Worm (Caenorhabditis elegans) whole organism, late embryonic: ENCODE results near the gene rps-13.

ENCODE experiments used
- C38D4.7 ChIP-seq: fragments of 200-800 bp; sonication (Bioruptor generic); optimal IDR thresholded peaks from 2 replicates; lab custom pipeline; 2018; ENCODE audit warnings: mild to moderate bottlenecking, missing genetic modification characterization, moderate library complexity, missing compliant biosample characterization
- K02D7.2 ChIP-seq: sonication (generic microtip); optimal IDR thresholded peaks from 2 replicates; lab custom pipeline; 2017; ENCODE audit warnings: mild to moderate bottlenecking, missing genetic modification characterization, missing compliant biosample characterization
- K09A11.1 ChIP-seq: sonication (generic microtip); optimal IDR thresholded peaks from 2 replicates; lab custom pipeline; 2017; ENCODE audit warnings: antibody characterized with exemption, mild to moderate bottlenecking, missing genetic modification characterization, missing compliant biosample characterization; ENCODE audit not compliant: insufficient read depth
- ahr-1 ChIP-seq: sonication (generic microtip); optimal IDR thresholded peaks from 2 replicates; lab custom pipeline; 2016; ENCODE audit warnings: missing genetic modification characterization, missing compliant biosample characterization
- ama-1 ChIP-seq: fragments of 150-350 bp; optimal IDR thresholded peaks from 2 replicates; lab custom pipeline; 2014
- ceh-14 ChIP-seq: sonication (generic microtip); optimal IDR thresholded peaks from 2 replicates; lab custom pipeline; 2016; ENCODE audit warnings: missing genotype, missing genetic modification characterization, missing compliant biosample characterization
- ceh-18 ChIP-seq: sonication (generic microtip); optimal IDR thresholded peaks from 2 replicates; lab custom pipeline; 2016; ENCODE audit warnings: missing genetic modification characterization, missing compliant biosample characterization
- ceh-24 ChIP-seq: sonication (generic microtip); optimal IDR thresholded peaks from 2 replicates; lab custom pipeline; 2016; ENCODE audit warnings: mild to moderate bottlenecking, missing genetic modification characterization, missing compliant biosample characterization
- ceh-30 ChIP-seq: fragments of 150-350 bp; optimal IDR thresholded peaks from 2 replicates; lab custom pipeline; 2014; ENCODE audit warnings: missing biosample characterization, missing genetic modification characterization
- ceh-45 ChIP-seq: fragments of 200-800 bp; sonication (Bioruptor generic); IDR thresholded peaks from 2 replicates; pipeline ENCODE4 v1.3.6; 2022; ENCODE audit warnings: missing genetic modification reagents, missing genetic modification characterization, missing compliant biosample characterization
- ceh-9 ChIP-seq: sonication (generic microtip); optimal IDR thresholded peaks from 2 replicates; lab custom pipeline; 2016; ENCODE audit warnings: mild to moderate bottlenecking, missing genetic modification characterization, inconsistent platforms, missing compliant biosample characterization
- dmd-4 ChIP-seq: sonication (generic microtip); optimal IDR thresholded peaks from 2 replicates; lab custom pipeline; 2016; ENCODE audit warnings: borderline replicate concordance, missing genetic modification characterization, missing compliant biosample characterization
- elt-2 ChIP-seq: sonication (generic microtip); optimal IDR thresholded peaks from 2 replicates; lab custom pipeline; 2016; ENCODE audit warnings: missing genetic modification reagents, missing genetic modification characterization, missing compliant biosample characterization
- ets-4 ChIP-seq: sonication (generic microtip); optimal IDR thresholded peaks from 2 replicates; lab custom pipeline; 2016; ENCODE audit warnings: missing genetic modification characterization, missing compliant biosample characterization
- fax-1 ChIP-seq: sonication (generic microtip); optimal IDR thresholded peaks from 2 replicates; lab custom pipeline; 2016; ENCODE audit warnings: missing genotype, missing genetic modification characterization, missing compliant biosample characterization
- fkh-10 ChIP-seq: fragments of 150-350 bp; optimal IDR thresholded peaks from 2 replicates; lab custom pipeline; 2014; ENCODE audit warnings: missing biosample characterization, missing genetic modification reagents, missing genetic modification characterization
- gmeb-2 ChIP-seq: sonication (generic microtip); optimal IDR thresholded peaks from 2 replicates; lab custom pipeline; 2016; ENCODE audit warnings: missing genetic modification characterization, inconsistent platforms, missing compliant biosample characterization
- hlh-13 ChIP-seq: fragments of 200-800 bp; sonication (Bioruptor generic); optimal IDR thresholded peaks from 2 replicates; lab custom pipeline; 2018; ENCODE audit warnings: mild to moderate bottlenecking, missing genetic modification characterization, missing compliant biosample characterization
- hlh-30 ChIP-seq: sonication (generic microtip); optimal IDR thresholded peaks from 2 replicates; lab custom pipeline; 2017; ENCODE audit warnings: antibody characterized with exemption, missing genetic modification characterization, missing compliant biosample characterization; ENCODE audit not compliant: insufficient read depth
- hlh-8 ChIP-seq: sonication (generic microtip); optimal IDR thresholded peaks from 2 replicates; lab custom pipeline; 2016; ENCODE audit warnings: missing genotype, missing genetic modification characterization, missing compliant biosample characterization
- lin-11 ChIP-seq: fragments of 200-800 bp; sonication (Bioruptor generic); optimal IDR thresholded peaks from 2 replicates; lab custom pipeline; 2018; ENCODE audit warnings: mild to moderate bottlenecking, missing genetic modification characterization, missing compliant biosample characterization
- mec-3 ChIP-seq: sonication (generic microtip); optimal IDR thresholded peaks from 2 replicates; lab custom pipeline; 2016; ENCODE audit warnings: borderline replicate concordance, missing genetic modification characterization, missing compliant biosample characterization
- nfya-1 ChIP-seq: sonication (generic microtip); optimal IDR thresholded peaks from 2 replicates; lab custom pipeline; 2017; ENCODE audit warnings: missing genetic modification characterization, mild to moderate bottlenecking, missing compliant biosample characterization, antibody characterized with exemption, moderate library complexity
- nhr-232 ChIP-seq: sonication (generic microtip); optimal IDR thresholded peaks from 2 replicates; lab custom pipeline; 2016; ENCODE audit warnings: missing genetic modification characterization, missing compliant biosample characterization
- npax-4 ChIP-seq: sonication (generic microtip); optimal IDR thresholded peaks from 2 replicates; lab custom pipeline; 2016; ENCODE audit warnings: missing genetic modification characterization, missing compliant biosample characterization
- odd-2 ChIP-seq: sonication (generic microtip); optimal IDR thresholded peaks from 2 replicates; lab custom pipeline; 2017; ENCODE audit warnings: antibody characterized with exemption, mild to moderate bottlenecking, missing genetic modification characterization, missing compliant biosample characterization
- pag-3 ChIP-seq: sonication (generic microtip); optimal IDR thresholded peaks from 2 replicates; lab custom pipeline; 2016; ENCODE audit warnings: missing compliant biosample characterization, missing genetic modification characterization, borderline replicate concordance
- pax-1 ChIP-seq: fragments of 150-350 bp; optimal IDR thresholded peaks from 2 replicates; lab custom pipeline; 2014; ENCODE audit warnings: missing biosample characterization, missing genetic modification characterization
- pha-2 ChIP-seq: sonication (generic microtip); optimal IDR thresholded peaks from 2 replicates; lab custom pipeline; 2017; ENCODE audit warnings: mild to moderate bottlenecking, missing genetic modification characterization, missing compliant biosample characterization
- pros-1 ChIP-seq: fragments of 150-350 bp; optimal IDR thresholded peaks from 2 replicates; lab custom pipeline; 2014; ENCODE audit warnings: missing biosample characterization, missing genetic modification reagents, missing genetic modification characterization
- sox-4 ChIP-seq: sonication (generic microtip); optimal IDR thresholded peaks from 2 replicates; lab custom pipeline; 2017; ENCODE audit warnings: mild to moderate bottlenecking, missing genetic modification characterization, inconsistent platforms, missing compliant biosample characterization
- syd-9 ChIP-seq: sonication (generic microtip); optimal IDR thresholded peaks from 2 replicates; lab custom pipeline; 2016; ENCODE audit warnings: mild to moderate bottlenecking, missing genetic modification characterization, moderate library complexity, missing compliant biosample characterization
- tbx-2 ChIP-seq: sonication (generic microtip); optimal IDR thresholded peaks from 2 replicates; lab custom pipeline; 2016; ENCODE audit warnings: missing genetic modification characterization, missing compliant biosample characterization
- tbx-7 ChIP-seq: sonication (generic microtip); optimal IDR thresholded peaks from 2 replicates; lab custom pipeline; 2016; ENCODE audit warnings: missing genotype, missing genetic modification characterization, missing compliant biosample characterization
- ttx-3 ChIP-seq: sonication (generic microtip); optimal IDR thresholded peaks from 2 replicates; lab custom pipeline; 2016; ENCODE audit warnings: missing genetic modification reagents, missing genetic modification characterization, missing compliant biosample characterization
- unc-42 ChIP-seq: sonication (generic microtip); optimal IDR thresholded peaks from 2 replicates; lab custom pipeline; 2016; ENCODE audit warnings: missing genotype, missing genetic modification characterization, missing compliant biosample characterization
- unc-86 ChIP-seq: sonication (generic microtip); optimal IDR thresholded peaks from 2 replicates; lab custom pipeline; 2016; ENCODE audit warnings: missing genetic modification characterization, missing compliant biosample characterization
- zip-5 ChIP-seq: sonication (generic microtip); optimal IDR thresholded peaks from 2 replicates; lab custom pipeline; 2016; ENCODE audit warnings: missing genetic modification characterization, missing compliant biosample characterization

The rps-13 gene

DNA sequence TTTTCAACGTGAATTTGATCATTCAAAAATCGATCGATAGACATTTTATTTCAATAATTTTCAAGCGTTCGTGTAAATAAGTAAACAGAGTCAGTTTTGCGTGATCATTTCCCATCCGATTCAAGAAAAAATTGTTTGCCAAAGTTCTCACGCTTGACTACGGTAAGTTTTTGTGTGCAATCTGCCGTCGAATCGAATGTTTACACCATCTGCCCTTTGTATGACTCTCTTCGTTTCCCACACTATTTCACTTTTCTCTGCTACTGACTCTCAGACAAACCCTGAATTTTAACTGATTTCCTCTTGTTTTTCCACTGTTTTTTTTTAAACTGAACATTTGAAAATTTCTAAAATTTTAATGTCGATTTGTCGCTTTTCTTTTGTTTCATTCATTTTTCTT lies 30.1 kb downstream of the rps-13 start (continued):
- TF ChIP-seq ceh-9 (tag; lab: Kevin White, UChicago) (no peak), pax-1 (peak; percentile 73), lin-11 (tag; lab: Kevin White, UChicago) (no peak), C38D4.7 (GFP tag; lab: Kevin White, UChicago) (no peak), fkh-10 (GFP tag; lab: Kevin White, UChicago) (peak; percentile 33), K09A11.1 (tag; lab: Kevin White, UChicago) (peak; percentile 25), ahr-1 (tag; lab: Kevin White, UChicago) (no peak), dmd-4 (no peak), elt-2 (tag; lab: Kevin White, UChicago) (peak; percentile 46), unc-86 (no peak), hlh-8 (no peak), fax-1 (no peak), ceh-14 (no peak), ama-1 (no peak), zip-5 (tag; lab: Kevin White, UChicago) (no peak)

DNA sequence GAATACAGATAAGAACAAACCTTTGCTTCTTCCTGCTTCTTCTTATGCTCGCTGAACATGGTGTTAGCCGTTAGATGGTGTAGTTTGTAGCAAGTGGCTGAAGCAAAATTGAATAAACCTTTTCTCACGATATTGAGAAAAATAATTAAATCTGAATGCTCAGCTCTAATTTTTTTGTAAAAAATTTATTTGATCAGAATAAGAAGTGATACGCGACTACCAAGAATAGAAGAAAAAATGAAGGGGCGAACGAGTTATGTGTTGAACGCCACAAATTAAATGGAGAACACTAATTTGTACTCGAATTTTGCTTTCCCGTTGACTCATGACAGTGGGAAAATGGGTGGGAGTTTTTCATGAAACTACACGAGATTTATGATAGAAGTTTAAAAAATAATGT lies 31.6 kb downstream of the rps-13 start, which contains the start of gene C56G2.9:
TSS of gene C56G2.9 (minus strand) at position 101 of the 400 bp plus-strand sequence.
- no peak for TF ChIP-seq hlh-8
- no peak for TF ChIP-seq ceh-24 (tag; lab: Kevin White, UChicago)
- no peak for TF ChIP-seq mec-3 (tag; lab: Kevin White, UChicago)
- TF ChIP-seq dmd-4 = no peak
- TF ChIP-seq K02D7.2 = no peak
- TF ChIP-seq pag-3 (tag; lab: Kevin White, UChicago) = no peak
- TF ChIP-seq nfya-1 = no peak
- TF ChIP-seq odd-2 (tag; lab: Kevin White, UChicago) = no peak
- no peak for TF ChIP-seq gmeb-2 (tag; lab: Kevin White, UChicago)
- TF ChIP-seq elt-2 (tag; lab: Kevin White, UChicago) = no peak
- no peak for TF ChIP-seq nhr-232
- TF ChIP-seq ceh-18 (tag; lab: Kevin White, UChicago) = no peak
- TF ChIP-seq hlh-13 (GFP tag; lab: Kevin White, UChicago) = no peak
- TF ChIP-seq ets-4 (tag; lab: Kevin White, UChicago) = no peak
- TF ChIP-seq, all 69 proteins: peak for 0

DNA sequence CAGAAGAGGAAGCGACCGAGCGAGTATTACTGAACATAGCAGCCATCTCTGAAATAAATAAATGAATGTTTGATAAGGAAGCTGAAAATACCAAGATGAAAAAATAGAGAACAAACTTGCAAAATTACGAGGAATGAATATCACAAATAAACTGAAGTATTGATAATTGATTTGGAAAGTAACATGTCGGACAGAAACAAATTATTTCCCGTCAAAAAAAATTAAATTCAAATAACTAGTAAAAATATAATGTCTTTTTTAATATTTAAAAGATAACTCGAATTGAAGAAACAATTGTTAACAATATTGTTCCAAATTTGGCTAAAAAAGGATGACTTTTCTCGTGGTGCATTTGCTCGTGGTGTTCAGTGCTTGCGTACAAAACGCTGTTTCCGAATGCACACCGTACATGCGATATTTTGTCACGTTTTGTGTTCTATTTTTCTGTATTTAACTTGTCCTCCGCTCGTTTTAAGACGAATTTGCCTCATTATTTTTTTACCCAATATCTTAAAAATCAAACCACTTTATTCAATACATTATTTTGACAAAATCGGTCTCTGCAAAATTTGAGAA lies 32.8 kb downstream of the rps-13 start, which contains the start of gene rpn-13:
TSS of gene rpn-13 (minus strand) at position 51 of the 576 bp plus-strand sequence.
- TF ChIP-seq gmeb-2 (tag; lab: Kevin White, UChicago) (no peak), syd-9 (tag; lab: Kevin White, UChicago) (no peak), elt-2 (tag; lab: Kevin White, UChicago) (peak; percentile 13), pros-1 (tag; lab: Kevin White, UChicago) (no peak), pha-2 (tag; lab: Kevin White, UChicago) (no peak), ceh-14 (no peak), hlh-8 (no peak), tbx-7 (tag; lab: Kevin White, UChicago) (no peak), hlh-30 (tag; lab: Kevin White, UChicago) (peak; percentile 70), ama-1 (no peak), nfya-1 (peak; percentile 50), mec-3 (tag; lab: Kevin White, UChicago) (no peak), sox-4 (tag; lab: Kevin White, UChicago) (no peak), unc-42 (tag; lab: Kevin White, UChicago) (no peak), npax-4 (no peak), lin-11 (tag; lab: Kevin White, UChicago) (no peak), ceh-45 (GFP tag; lab: Robert Waterston, UW) (no peak), tbx-2 (tag; lab: Kevin White, UChicago) (peak; percentile 1), ets-4 (tag; lab: Kevin White, UChicago) (no peak), ttx-3 (tag; lab: Kevin White, UChicago) (no peak), ceh-30 (tag; lab: Kevin White, UChicago) (no peak), fkh-10 (GFP tag; lab: Kevin White, UChicago) (no peak)
